Fruit fly (Drosophila melanogaster): ENCODE data around the gene CG11313.
A peak's percentile ranks its signal among the peaks of the same experiment; 100 is the strongest.

CG11313 gene

DNA sequence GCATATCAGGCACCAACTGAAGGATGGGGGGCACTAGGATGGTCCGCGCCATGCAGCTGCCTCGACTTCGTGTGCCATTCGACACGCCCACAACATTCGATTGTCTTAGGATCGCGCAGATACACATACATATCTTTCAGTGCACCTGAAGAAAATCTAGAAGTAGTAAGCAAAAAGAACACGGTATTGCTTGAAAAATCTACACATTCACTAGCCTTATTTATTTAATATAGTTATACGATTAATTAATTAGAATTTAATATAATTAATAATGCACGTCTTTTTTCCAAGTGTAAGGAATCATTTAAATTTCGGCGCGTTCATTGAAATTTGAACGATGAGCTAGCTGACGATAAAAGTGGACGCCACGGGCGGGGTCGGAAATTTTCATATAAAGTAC is 3.6 kb upstream of the CG11313 start (continued):
- TF ChIP-seq phol (tag; optimal IDR thresholded peaks at IDR 0.05) (peak; percentile 55), bsh (GFP tag; optimal IDR thresholded peaks at IDR 0.05) (peak in 1 of 2 experiments; percentile 76), CG7839 (tag; optimal IDR thresholded peaks at IDR 0.05) (peak; percentile 55), gcm (GFP tag; optimal IDR thresholded peaks at IDR 0.05) (peak; percentile 2), CG9437 (GFP tag; optimal IDR thresholded peaks at IDR 0.05) (peak; percentile 20), Hand (GFP tag; optimal IDR thresholded peaks at IDR 0.05) (no peak), fru (optimal IDR thresholded peaks at IDR 0.05) (no peak), Bgb (GFP tag; IDR thresholded peaks at IDR 0.05; ENCODE audit: partially characterized antibody) (no peak), CG11560 (tag; IDR thresholded peaks at IDR 0.05) (no peak; the same call in 2 of the 3 replicates), lmd (GFP tag; IDR thresholded peaks at IDR 0.05) (0 out of 2 replicates have a peak, but pooled peaks have one; percentile 27), CG1832 (GFP tag; optimal IDR thresholded peaks at IDR 0.05) (no peak), CG10565 (GFP tag; optimal IDR thresholded peaks at IDR 0.05) (no peak), CG12391 (tag; optimal IDR thresholded peaks at IDR 0.05) (peak; percentile 68), CG13624 (GFP tag; optimal IDR thresholded peaks at IDR 0.05) (no peak), CG8388 (GFP tag; optimal IDR thresholded peaks at IDR 0.05) (peak; percentile 43), ERR (GFP tag; optimal IDR thresholded peaks at IDR 0.05) (no peak), ewg (GFP tag; optimal IDR thresholded peaks at IDR 0.05) (peak; percentile 3), Myb (GFP tag; optimal IDR thresholded peaks at IDR 0.05) (no peak), tin (GFP tag; optimal IDR thresholded peaks at IDR 0.05) (peak; percentile 29), CG12104 (GFP tag; optimal IDR thresholded peaks at IDR 0.05) (no peak), Pdp1 (GFP tag; optimal IDR thresholded peaks at IDR 0.05) (no peak), al (GFP tag; IDR thresholded peaks at IDR 0.05) (no peak), dmrt11E (tag; optimal IDR thresholded peaks at IDR 0.05) (peak; percentile 85), lov (optimal IDR thresholded peaks at IDR 0.05) (no peak), lov (GFP tag; IDR thresholded peaks at IDR 0.05) (no peak), CG3407 (GFP tag; optimal IDR thresholded peaks at IDR 0.05) (no peak), CG15269 (tag; optimal IDR thresholded peaks at IDR 0.05) (peak; percentile 1), zfh1 (GFP tag; IDR thresholded peaks at IDR 0.05) (peak; percentile 61; the same call in 2 of the 3 replicates), grau (tag; optimal IDR thresholded peaks at IDR 0.05) (peak; percentile 53), chinmo (GFP tag; IDR thresholded peaks at IDR 0.05; ENCODE audit: partially characterized antibody) (no peak), hth (optimal IDR thresholded peaks at IDR 0.05) (no peak), jigr1 (GFP tag; IDR thresholded peaks at IDR 0.05) (no peak), Abd-B (GFP tag; optimal IDR thresholded peaks at IDR 0.05) (peak; percentile 49), slp2 (GFP tag; optimal IDR thresholded peaks at IDR 0.05) (no peak), peb (GFP tag; IDR thresholded peaks at IDR 0.05) (no peak), CG4730 (GFP tag; IDR thresholded peaks at IDR 0.05) (no peak), Xbp1 (GFP tag; optimal IDR thresholded peaks at IDR 0.05) (peak; percentile 32), Sox100B (GFP tag; optimal IDR thresholded peaks at IDR 0.05) (peak; percentile 13), CG14965 (GFP tag; optimal IDR thresholded peaks at IDR 0.05; ENCODE audit: borderline replicate concordance) (no peak), Mes4 (GFP tag; optimal IDR thresholded peaks at IDR 0.05) (no peak), usp (GFP tag; optimal IDR thresholded peaks at IDR 0.05) (no peak), CG12769 (tag; optimal IDR thresholded peaks at IDR 0.05) (no peak), Eip74EF (GFP tag; optimal IDR thresholded peaks at IDR 0.05) (no peak), Nf-YC (tag; optimal IDR thresholded peaks at IDR 0.05) (no peak), ap (GFP tag; IDR thresholded peaks at IDR 0.05) (no peak), CG14667 (GFP tag; IDR thresholded peaks at IDR 0.05) (no peak), oc (tag; optimal IDR thresholded peaks at IDR 0.05) (no peak), CG9797 (GFP tag; optimal IDR thresholded peaks at IDR 0.05) (no peak), Nf-YA (GFP tag; IDR thresholded peaks at IDR 0.05) (0 out of 2 replicates have a peak, but pooled peaks have one; percentile 13), CG31441 (GFP tag; IDR thresholded peaks at IDR 0.05) (peak; percentile 67), org-1 (GFP tag; optimal IDR thresholded peaks at IDR 0.05) (no peak)

All from whole organism, embryonic.